Worm (Caenorhabditis elegans) whole organism, young adult: ENCODE measurements around the gene C03B1.6.

ENCODE experiments used
- B0261.1 ChIP-seq: sonication (generic microtip); optimal IDR thresholded peaks from 2 replicates; lab custom pipeline; 2016; ENCODE audit warnings: mild to moderate bottlenecking, missing genetic modification characterization, moderate library complexity, missing compliant biosample characterization
- B0336.3 ChIP-seq: fragments of 200-800 bp; sonication (Bioruptor generic); IDR thresholded peaks from 2 replicates; pipeline ENCODE4 v1.3.6; 2022; ENCODE audit warnings: missing genetic modification characterization, missing compliant biosample characterization
- Y53G8AR.9 ChIP-seq: fragments of 200-800 bp; sonication (Bioruptor generic); conservative IDR thresholded peaks from 2 replicates; pipeline ENCODE4 v1.3.6; 2022; ENCODE audit warnings: missing genetic modification reagents, missing genetic modification characterization, missing compliant biosample characterization
- ama-1 ChIP-seq, 3 experiments: fragments of 150-350 bp in 1 of 3; sonication (generic microtip) in 2 of 3; optimal IDR thresholded peaks; 2 replicates each; lab custom pipeline; 2014 to 2018; ENCODE audit warnings: missing biosample characterization in 2 of 3, missing genetic modification characterization in 2 of 3, missing genetic modification reagents in 2 of 3
- attf-3 ChIP-seq: fragments of 200-800 bp; sonication (Bioruptor generic); conservative IDR thresholded peaks from 2 replicates; pipeline ENCODE4 v1.3.6; 2022; ENCODE audit warnings: missing genetic modification reagents, missing genetic modification characterization, missing compliant biosample characterization
- dpl-1 ChIP-seq: fragments of 150-350 bp; optimal IDR thresholded peaks from 2 replicates; lab custom pipeline; 2014; ENCODE audit warnings: missing biosample characterization, missing genetic modification reagents, missing genetic modification characterization
- efl-1 ChIP-seq: fragments of 150-350 bp; optimal IDR thresholded peaks from 2 replicates; lab custom pipeline; 2014; ENCODE audit warnings: missing biosample characterization, missing genetic modification reagents, missing genetic modification characterization
- mxl-1 ChIP-seq: sonication (generic microtip); optimal IDR thresholded peaks from 2 replicates; lab custom pipeline; 2016; ENCODE audit warnings: missing genetic modification characterization, missing compliant biosample characterization
- snpc-4 ChIP-seq, 5 experiments: fragments of 150-350 bp in 1 of 5; sonication (generic microtip) in 4 of 5; optimal IDR thresholded peaks; 2 replicates each; lab custom pipeline; 2014 to 2018; ENCODE audit warnings: missing genetic modification characterization in 5 of 5, missing biosample characterization in 3 of 5, antibody characterized with exemption in 2 of 5, mild to moderate bottlenecking in 2 of 5, missing compliant biosample characterization in 2 of 5, missing genotype in 2 of 5, moderate library complexity in 2 of 5, missing genetic modification reagents in 1 of 5
- unc-130 ChIP-seq: sonication (generic microtip); optimal IDR thresholded peaks from 2 replicates; lab custom pipeline; 2016; ENCODE audit warnings: missing genetic modification reagents, missing genetic modification characterization, missing compliant biosample characterization
- ztf-22 ChIP-seq: fragments of 200-800 bp; sonication (Bioruptor generic); optimal IDR thresholded peaks from 2 replicates; lab custom pipeline; 2018; ENCODE audit warnings: mild to moderate bottlenecking, missing genetic modification characterization, moderate library complexity, missing compliant biosample characterization

DNA sequence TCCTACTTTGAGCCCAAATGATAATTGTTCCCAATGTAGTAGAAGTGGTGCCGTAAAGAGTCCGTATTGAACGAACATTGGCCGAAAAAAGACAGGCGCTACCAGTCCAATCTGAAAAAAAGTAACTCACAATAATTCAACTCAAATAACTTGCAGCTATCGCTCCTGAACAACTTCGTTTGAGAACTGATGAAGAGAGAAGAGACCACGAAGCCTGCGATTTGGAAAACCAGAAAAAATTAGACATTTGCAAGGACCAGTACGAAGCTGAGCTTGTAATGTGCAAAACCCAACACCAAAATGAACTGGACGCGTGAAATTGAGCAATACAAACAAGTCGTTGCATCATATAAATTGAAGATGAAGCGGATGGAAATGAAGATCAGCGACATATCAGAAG, 24.3 kb downstream of the C03B1.6 start, which contains the start of gene C03B1.1:
- TF ChIP-seq attf-3 (GFP tag; lab: Robert Waterston, UW) (no peak), unc-130 (GFP tag; lab: Kevin White, UChicago) (no peak), snpc-4 (GFP tag; optimal IDR thresholded peaks at IDR 0.05; lab: Kevin White, UChicago) (no peak), snpc-4 (tag; optimal IDR thresholded peaks at IDR 0.05; lab: Kevin White, UChicago) (no peak), efl-1 (GFP tag; lab: Kevin White, UChicago) (no peak), ztf-22 (GFP tag; lab: Kevin White, UChicago) (no peak), ama-1 (optimal IDR thresholded peaks at IDR 0.05; lab: Kevin White, UChicago) (no peak), ama-1 (GFP tag; optimal IDR thresholded peaks at IDR 0.05; lab: Kevin White, UChicago) (no peak), dpl-1 (GFP tag; lab: Kevin White, UChicago) (no peak), Y53G8AR.9 (GFP tag; lab: Robert Waterston, UW) (no peak), B0261.1 (tag; lab: Kevin White, UChicago) (no peak), mxl-1 (tag; lab: Kevin White, UChicago) (no peak), B0336.3 (no peak)
